Fruit fly (Drosophila melanogaster) whole organism, wandering third instar larva: Measurements from ENCODE around the gene Dd.

Source experiments
- CG32264 ChIP-seq: fragments of 200-800 bp; sonication (Bioruptor generic); optimal IDR thresholded peaks from 2 replicates; lab custom pipeline; 2016; ENCODE audit warnings: missing biosample characterization, missing genetic modification characterization
- CG9705 ChIP-seq: fragments of 200-800 bp; sonication (Bioruptor generic); optimal IDR thresholded peaks from 2 replicates; lab custom pipeline; 2018; ENCODE audit warnings: missing biosample characterization, mild to moderate bottlenecking, missing genetic modification characterization
- CrebA ChIP-seq: fragments of 200-800 bp; sonication (Bioruptor generic); optimal IDR thresholded peaks from 2 replicates; lab custom pipeline; 2016; ENCODE audit warnings: missing biosample characterization, mild to moderate bottlenecking, missing genetic modification characterization, borderline replicate concordance
- Dfd ChIP-seq: fragments of >200 bp; optimal IDR thresholded peaks from 2 replicates; lab custom pipeline; 2017; ENCODE audit warnings: missing biosample characterization, missing genetic modification characterization
- Dif ChIP-seq: fragments of 200-275, 200-300 bp; sonication (Bioruptor generic); optimal IDR thresholded peaks from 2 replicates; lab custom pipeline; 2018; ENCODE audit warnings: missing biosample characterization, missing genetic modification characterization; ENCODE audit not compliant: partially characterized antibody
- GATAd ChIP-seq: sonication (Bioruptor generic); optimal IDR thresholded peaks from 2 replicates; lab custom pipeline; 2016; ENCODE audit warnings: missing biosample characterization, missing genetic modification characterization
- HLH106 ChIP-seq: fragments of 200-800 bp; optimal IDR thresholded peaks from 3 replicates; lab custom pipeline; 2019; ENCODE audit warnings: missing biosample characterization, mild to moderate bottlenecking, missing genetic modification characterization, moderate library complexity
- Hnf4 ChIP-seq: fragments of 200-800 bp; sonication (Bioruptor generic); optimal IDR thresholded peaks from 2 replicates; lab custom pipeline; 2016; ENCODE audit warnings: missing biosample characterization, mild to moderate bottlenecking, missing genetic modification characterization
- Hr78 ChIP-seq: fragments of >200 bp; optimal IDR thresholded peaks from 2 replicates; lab custom pipeline; 2017; ENCODE audit warnings: missing biosample characterization, missing genetic modification characterization
- Hr83 ChIP-seq: fragments of 200-300 bp; sonication (Bioruptor generic); optimal IDR thresholded peaks from 2 replicates; lab custom pipeline; 2016; ENCODE audit warnings: missing biosample characterization, mild to moderate bottlenecking, missing genetic modification characterization, moderate library complexity; ENCODE audit not compliant: poor library complexity, severe bottlenecking
- Jra ChIP-seq: sonication (Bioruptor generic); optimal IDR thresholded peaks from 2 replicates; lab custom pipeline; 2016; ENCODE audit warnings: missing biosample characterization, missing genetic modification characterization
- Mio ChIP-seq: sonication (Bioruptor generic); optimal IDR thresholded peaks from 2 replicates; lab custom pipeline; 2016; ENCODE audit warnings: missing biosample characterization, missing genetic modification characterization
- Myc ChIP-seq: fragments of >200 bp; optimal IDR thresholded peaks from 2 replicates; lab custom pipeline; 2017
- N ChIP-seq: fragments of >200 bp; optimal IDR thresholded peaks from 2 replicates; lab custom pipeline; 2018; ENCODE audit warnings: missing biosample characterization, missing external identifiers, missing genetic modification characterization
- OdsH ChIP-seq: fragments of 200-800 bp; sonication (Bioruptor generic); optimal IDR thresholded peaks from 2 replicates; lab custom pipeline; 2016; ENCODE audit warnings: missing biosample characterization, mild to moderate bottlenecking, missing genetic modification characterization
- Rel ChIP-seq, 2 experiments: fragments of 200-800 bp; sonication (Bioruptor generic) in 1 of 2; optimal IDR thresholded peaks; 2 replicates in 1 of 2; 3 replicates in 1 of 2; lab custom pipeline; 2016 to 2019; ENCODE audit warnings: mild to moderate bottlenecking in 2 of 2, missing biosample characterization in 2 of 2, missing genetic modification characterization in 2 of 2, moderate library complexity in 1 of 2
- Sp1 ChIP-seq: fragments of 200-800 bp; sonication (Bioruptor generic); optimal IDR thresholded peaks from 3 replicates; lab custom pipeline; 2019; ENCODE audit warnings: missing biosample characterization, mild to moderate bottlenecking, missing genetic modification characterization, moderate library complexity
- Vsx2 ChIP-seq: fragments of 200-300, 225-300 bp; sonication (Bioruptor generic); optimal IDR thresholded peaks from 2 replicates; lab custom pipeline; 2018; ENCODE audit warnings: missing biosample characterization, missing genetic modification characterization; ENCODE audit not compliant: partially characterized antibody
- br ChIP-seq: fragments of 200-800 bp; sonication (Bioruptor generic); optimal IDR thresholded peaks from 2 replicates; lab custom pipeline; 2016; ENCODE audit warnings: missing biosample characterization, missing genetic modification characterization
- brk ChIP-seq: fragments of 200-800 bp; sonication (Bioruptor generic); optimal IDR thresholded peaks from 2 replicates; lab custom pipeline; 2016; ENCODE audit warnings: missing biosample characterization, mild to moderate bottlenecking, missing genetic modification characterization
- dl ChIP-seq, 2 experiments: fragments of 175-275, 200-275 bp in 1 of 2; fragments of 200-275 bp in 1 of 2; sonication (Bioruptor generic); optimal IDR thresholded peaks; lab custom pipeline; 2018; ENCODE audit warnings: mild to moderate bottlenecking in 2 of 2, missing biosample characterization in 2 of 2, missing genetic modification characterization in 2 of 2, moderate library complexity in 2 of 2; ENCODE audit not compliant: partially characterized antibody in 2 of 2, insufficient read depth in 1 of 2
- dsf ChIP-seq: sonication (Bioruptor generic); optimal IDR thresholded peaks from 2 replicates; lab custom pipeline; 2016; ENCODE audit warnings: missing biosample characterization, missing genetic modification characterization, borderline replicate concordance
- ey ChIP-seq: fragments of 200-800 bp; sonication (Bioruptor generic); optimal IDR thresholded peaks from 2 replicates; lab custom pipeline; 2016; ENCODE audit warnings: missing biosample characterization, missing genetic modification characterization
- foxo ChIP-seq, 2 experiments: fragments of 200-800 bp; sonication (Bioruptor generic); optimal IDR thresholded peaks; 2 replicates in 1 of 2; 3 replicates in 1 of 2; lab custom pipeline; 2016 to 2017; ENCODE audit warnings: missing biosample characterization in 2 of 2, missing genetic modification characterization in 2 of 2
- fru ChIP-seq: fragments of 200-800 bp; sonication (Bioruptor generic); optimal IDR thresholded peaks from 3 replicates; lab custom pipeline; 2016; ENCODE audit warnings: missing biosample characterization, mild to moderate bottlenecking, missing genetic modification characterization
- h ChIP-seq: fragments of 200-800 bp; sonication (Bioruptor generic); optimal IDR thresholded peaks from 3 replicates; lab custom pipeline; 2016; ENCODE audit warnings: missing biosample characterization, mild to moderate bottlenecking, missing genetic modification characterization
- jim ChIP-seq: fragments of 175-275, 200-325 bp; sonication (Bioruptor generic); optimal IDR thresholded peaks from 2 replicates; lab custom pipeline; 2016; ENCODE audit warnings: missing biosample characterization, mild to moderate bottlenecking, missing genetic modification characterization
- lola ChIP-seq: fragments of >200 bp; optimal IDR thresholded peaks from 2 replicates; lab custom pipeline; 2017; ENCODE audit warnings: missing biosample characterization, missing genetic modification characterization
- pan ChIP-seq: fragments of >200 bp; optimal IDR thresholded peaks from 2 replicates; lab custom pipeline; 2017
- psq ChIP-seq: fragments of 200-800 bp; sonication (Bioruptor generic); optimal IDR thresholded peaks from 3 replicates; lab custom pipeline; 2017; ENCODE audit warnings: missing biosample characterization, mild to moderate bottlenecking, missing genetic modification characterization, moderate library complexity
- rgr ChIP-seq: fragments of 200-800 bp; sonication (Bioruptor generic); optimal IDR thresholded peaks from 3 replicates; lab custom pipeline; 2016; ENCODE audit warnings: missing biosample characterization, mild to moderate bottlenecking, missing genetic modification characterization
- sage ChIP-seq: fragments of 200-800 bp; sonication (Bioruptor generic); optimal IDR thresholded peaks from 2 replicates; lab custom pipeline; 2016; ENCODE audit warnings: missing biosample characterization, mild to moderate bottlenecking, missing genetic modification characterization
- sv ChIP-seq: fragments of 200-800 bp; sonication (Bioruptor generic); optimal IDR thresholded peaks from 3 replicates; lab custom pipeline; 2016; ENCODE audit warnings: missing biosample characterization, missing genetic modification characterization
- tai ChIP-seq: sonication (Bioruptor generic); optimal IDR thresholded peaks from 2 replicates; lab custom pipeline; 2016; ENCODE audit warnings: missing biosample characterization, missing genetic modification characterization
- usp ChIP-seq: fragments of >200 bp; optimal IDR thresholded peaks from 2 replicates; lab custom pipeline; 2017; ENCODE audit warnings: missing biosample characterization, missing genetic modification characterization
- woc ChIP-seq: sonication (Bioruptor generic); optimal IDR thresholded peaks from 2 replicates; lab custom pipeline; 2016; ENCODE audit warnings: missing biosample characterization, mild to moderate bottlenecking, missing genetic modification characterization

The Dd gene

dm6 chrX:21339476-21339931 is 15.7 kb upstream of the Dd start, which contains the start of the genes tty and fliI (continued):
- TF ChIP-seq Hr78 (GFP tag; lab: Kevin White, UChicago) (no peak), fru (peak; percentile 83), pan (lab: Kevin White, UChicago) (no peak), Rel (GFP tag; optimal IDR thresholded peaks at IDR 0.05; lab: Kevin White, UChicago) (peak; percentile 15), Rel (tag; optimal IDR thresholded peaks at IDR 0.05; lab: Kevin White, UChicago) (peak; percentile 88), Jra (GFP tag; lab: Kevin White, UChicago) (peak; percentile 59), N (no peak), br (GFP tag; lab: Kevin White, UChicago) (peak; percentile 79), sv (GFP tag; lab: Kevin White, UChicago) (peak; percentile 69)

dm6 chrX:21338153-21338552 is 14.3 kb upstream of the Dd start:
- no peak for TF ChIP-seq HLH106
- no peak for TF ChIP-seq Hnf4 (GFP tag; lab: Kevin White, UChicago)
- no peak for TF ChIP-seq ey (GFP tag; lab: Kevin White, UChicago)
- TF ChIP-seq CG32264 = no peak
- TF ChIP-seq sv (GFP tag; lab: Kevin White, UChicago) = no peak
- TF ChIP-seq CrebA (GFP tag; lab: Kevin White, UChicago) = no peak
- no peak for TF ChIP-seq fru
- no peak for TF ChIP-seq lola (GFP tag; lab: Kevin White, UChicago)
- TF ChIP-seq sage (GFP tag; lab: Kevin White, UChicago) = no peak
- no peak for TF ChIP-seq psq
- no peak for TF ChIP-seq GATAd (GFP tag; lab: Kevin White, UChicago)
- no peak for TF ChIP-seq rgr
- no peak for TF ChIP-seq woc (GFP tag; lab: Kevin White, UChicago)
- TF ChIP-seq Sp1 (GFP tag; lab: Kevin White, UChicago) = no peak
- no peak for TF ChIP-seq Mio (GFP tag; lab: Kevin White, UChicago)
- TF ChIP-seq pan (lab: Kevin White, UChicago) = no peak
- TF ChIP-seq h = no peak
- TF ChIP-seq dsf = no peak
- TF ChIP-seq Dfd (GFP tag; lab: Kevin White, UChicago) = no peak

dm6 chrX:21337057-21337456 is 13.2 kb upstream of the Dd start:
- TF ChIP-seq Mio (GFP tag; lab: Kevin White, UChicago) (no peak), sage (GFP tag; lab: Kevin White, UChicago) (no peak), N (no peak), HLH106 (no peak), Myc (no peak), pan (lab: Kevin White, UChicago) (no peak), dl (GFP tag; optimal IDR thresholded peaks at IDR 0.05; lab: Kevin White, UChicago; ENCODE audit: insufficient read depth in 1 of 2, partially characterized antibody in 2 of 2) (no peak), woc (GFP tag; lab: Kevin White, UChicago) (no peak), foxo (GFP tag; optimal IDR thresholded peaks at IDR 0.05; lab: Kevin White, UChicago) (no peak), dsf (no peak), Hr83 (GFP tag; lab: Kevin White, UChicago) (no peak), jim (GFP tag; lab: Kevin White, UChicago) (no peak), Dif (no peak), CrebA (GFP tag; lab: Kevin White, UChicago) (no peak), Sp1 (GFP tag; lab: Kevin White, UChicago) (no peak), CG9705 (GFP tag; lab: Kevin White, UChicago) (no peak), Vsx2 (GFP tag; lab: Kevin White, UChicago) (no peak), br (GFP tag; lab: Kevin White, UChicago) (no peak), tai (GFP tag; lab: Kevin White, UChicago) (no peak), usp (GFP tag; lab: Kevin White, UChicago) (no peak)

dm6 chrX:21334522-21335104 is 10.8 kb upstream of the Dd start:
- TF ChIP-seq rgr = no peak
- no peak for TF ChIP-seq brk (GFP tag; lab: Kevin White, UChicago)
- no peak for TF ChIP-seq lola (GFP tag; lab: Kevin White, UChicago)
- no peak for TF ChIP-seq Sp1 (GFP tag; lab: Kevin White, UChicago)
- TF ChIP-seq foxo (GFP tag; optimal IDR thresholded peaks at IDR 0.05; lab: Kevin White, UChicago) = no peak
- no peak for TF ChIP-seq CG9705 (GFP tag; lab: Kevin White, UChicago)
- TF ChIP-seq Dfd (GFP tag; lab: Kevin White, UChicago) = no peak
- no peak for TF ChIP-seq psq
- TF ChIP-seq br (GFP tag; lab: Kevin White, UChicago) = no peak
- TF ChIP-seq OdsH = no peak
- TF ChIP-seq Vsx2 (GFP tag; lab: Kevin White, UChicago) = no peak
- TF ChIP-seq GATAd (GFP tag; lab: Kevin White, UChicago) = no peak
- TF ChIP-seq usp (GFP tag; lab: Kevin White, UChicago) = no peak
- no peak for TF ChIP-seq woc (GFP tag; lab: Kevin White, UChicago)
- TF ChIP-seq Hr83 (GFP tag; lab: Kevin White, UChicago) = no peak
- TF ChIP-seq jim (GFP tag; lab: Kevin White, UChicago) = no peak
